Fruit fly (Drosophila melanogaster): ENCODE data around the gene vkg.

DNA sequence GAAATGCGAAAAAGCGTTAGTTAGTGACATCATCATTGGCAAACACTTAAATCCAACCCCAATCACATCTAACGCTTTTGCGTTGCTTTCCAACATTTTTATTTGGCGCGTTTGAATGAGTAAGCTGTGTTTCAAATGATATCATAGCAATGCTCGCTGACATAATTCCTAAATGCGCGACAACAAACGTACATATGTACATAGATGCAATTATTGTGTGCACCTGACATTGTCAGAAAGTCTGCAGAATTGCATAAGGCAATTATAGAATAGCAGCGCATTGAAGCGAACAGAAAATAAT is 29.8 kb downstream of the vkg start:
- no peak for TF ChIP-seq CTCF (optimal IDR thresholded peaks at IDR 0.05)
- TF ChIP-seq CG8478 (optimal IDR thresholded peaks at IDR 0.05) = no peak

All from S2 (cell line).